Worm (Caenorhabditis elegans) whole organism, L4/young adult: ENCODE measurements around the gene sprr-2.

Source experiments
- W03F9.2 ChIP-seq: fragments of 150-350 bp; optimal IDR thresholded peaks from 2 replicates; lab custom pipeline; 2014; ENCODE audit warnings: missing biosample characterization, missing genetic modification characterization
- dao-5 ChIP-seq: sonication (generic microtip); optimal IDR thresholded peaks from 2 replicates; lab custom pipeline; 2016; ENCODE audit warnings: missing genotype, missing genetic modification characterization, moderate library complexity, missing compliant biosample characterization
- him-1 ChIP-seq: sonication (generic microtip); optimal IDR thresholded peaks from 2 replicates; lab custom pipeline; 2016; ENCODE audit warnings: missing genotype, missing genetic modification reagents, missing genetic modification characterization, missing compliant biosample characterization

- TF ChIP-seq W03F9.2: no peak
- no peak for TF ChIP-seq dao-5
- TF ChIP-seq him-1: no peak
Observed at ce11 chrX:14845637-14846036, 52.4 kb downstream of the sprr-2 start, which contains the start of gene egrh-1.
